Fruit fly (Drosophila melanogaster) whole organism, embryonic: ENCODE measurements around the gene rumi.

Experiments used
- Adf1 ChIP-seq: fragments of 200-800 bp; sonication (Bioruptor generic); IDR thresholded peaks from 2 replicates; pipeline ENCODE4 v1.3.6; 2022; ENCODE audit warnings: missing biosample characterization, missing genetic modification characterization
- Asciz ChIP-seq: fragments of 200-800 bp; sonication (Bioruptor generic); optimal IDR thresholded peaks from 2 replicates; lab custom pipeline; 2017; ENCODE audit warnings: missing biosample characterization, mild to moderate bottlenecking, missing genetic modification characterization, missing genetic modification reagents
- Blimp-1 ChIP-seq: fragments of 200-800 bp; sonication (Bioruptor generic); optimal IDR thresholded peaks from 3 replicates; lab custom pipeline; 2018; ENCODE audit warnings: missing biosample characterization, missing genetic modification characterization, mild to moderate bottlenecking, moderate library complexity, missing genetic modification reagents
- C15 ChIP-seq: fragments of 200-800 bp; sonication (Bioruptor generic); IDR thresholded peaks from 3 replicates; pipeline ENCODE4 v1.3.6; 2022; ENCODE audit warnings: missing biosample characterization, missing genetic modification characterization
- CG1233 ChIP-seq: fragments of 200-800 bp; sonication (Bioruptor generic); optimal IDR thresholded peaks from 4 replicates; lab custom pipeline; 2018; ENCODE audit warnings: missing biosample characterization, mild to moderate bottlenecking, missing genetic modification characterization
- CG12942 ChIP-seq: fragments of 200-800 bp; sonication (Bioruptor generic); optimal IDR thresholded peaks from 3 replicates; lab custom pipeline; 2016; ENCODE audit warnings: missing biosample characterization, missing genetic modification characterization
- CG13296 ChIP-seq: fragments of 200-800 bp; sonication (Bioruptor generic); optimal IDR thresholded peaks from 3 replicates; lab custom pipeline; 2018; ENCODE audit warnings: missing biosample characterization, mild to moderate bottlenecking, missing genetic modification characterization
- CG13775 ChIP-seq: fragments of 200-800 bp; sonication (Bioruptor generic); optimal IDR thresholded peaks from 3 replicates; lab custom pipeline; 2017; ENCODE audit warnings: missing biosample characterization, mild to moderate bottlenecking, missing genetic modification characterization
- CG13894 ChIP-seq: fragments of 200-800 bp; sonication (Bioruptor generic); optimal IDR thresholded peaks from 3 replicates; lab custom pipeline; 2018; ENCODE audit warnings: missing biosample characterization, mild to moderate bottlenecking, missing genetic modification characterization, moderate library complexity
- CG14441 ChIP-seq: fragments of 200-800 bp; sonication (Bioruptor generic); IDR thresholded peaks from 2 replicates; pipeline ENCODE4 v1.3.6; 2022; ENCODE audit warnings: missing biosample characterization, missing genetic modification characterization
- CG15269 ChIP-seq: fragments of 200-800 bp; sonication (Bioruptor generic); optimal IDR thresholded peaks from 2 replicates; lab custom pipeline; 2018; ENCODE audit warnings: missing biosample characterization, mild to moderate bottlenecking, missing genetic modification characterization, moderate library complexity
- CG18764 ChIP-seq: fragments of 200-800 bp; sonication (Bioruptor generic); optimal IDR thresholded peaks from 3 replicates; lab custom pipeline; 2016; ENCODE audit warnings: missing biosample characterization, missing genetic modification characterization
- CG2712 ChIP-seq: fragments of 200-800 bp; optimal IDR thresholded peaks from 3 replicates; lab custom pipeline; 2019; ENCODE audit warnings: missing biosample characterization, mild to moderate bottlenecking, missing genetic modification characterization, moderate library complexity
- CG33213 ChIP-seq: fragments of 200-800 bp; sonication (Bioruptor generic); optimal IDR thresholded peaks from 3 replicates; lab custom pipeline; 2016; ENCODE audit warnings: missing biosample characterization, missing genetic modification characterization
- CG33557 ChIP-seq: fragments of 200-800 bp; sonication (Bioruptor generic); optimal IDR thresholded peaks from 2 replicates; lab custom pipeline; 2019; ENCODE audit warnings: missing biosample characterization, mild to moderate bottlenecking, missing genetic modification characterization, moderate library complexity
- CG34376 ChIP-seq: fragments of 200-800 bp; sonication (Bioruptor generic); optimal IDR thresholded peaks from 2 replicates; lab custom pipeline; 2018; ENCODE audit warnings: missing biosample characterization, mild to moderate bottlenecking, missing genetic modification characterization
- CG34422 ChIP-seq: fragments of 200-800 bp; sonication (Bioruptor generic); IDR thresholded peaks from 3 replicates; pipeline ENCODE4 v1.3.6; 2022; ENCODE audit warnings: missing biosample characterization, missing genetic modification characterization
- CG5180 ChIP-seq: fragments of 200-800 bp; sonication (Bioruptor generic); optimal IDR thresholded peaks from 3 replicates; lab custom pipeline; 2017; ENCODE audit warnings: missing biosample characterization, missing genetic modification characterization, mild to moderate bottlenecking, moderate library complexity, missing genetic modification reagents
- CG6765 ChIP-seq: fragments of 200-800 bp; sonication (Bioruptor generic); optimal IDR thresholded peaks from 3 replicates; lab custom pipeline; 2017; ENCODE audit warnings: missing biosample characterization, mild to moderate bottlenecking, missing genetic modification characterization
- CG6791 ChIP-seq: fragments of 200-800 bp; sonication (Bioruptor generic); IDR thresholded peaks from 3 replicates; pipeline ENCODE4 v1.3.6; 2022; ENCODE audit warnings: missing biosample characterization, missing genetic modification characterization; ENCODE audit not compliant: partially characterized antibody
- CG7987 ChIP-seq: fragments of 200-800 bp; sonication (Bioruptor generic); optimal IDR thresholded peaks from 2 replicates; lab custom pipeline; 2018; ENCODE audit warnings: missing biosample characterization, mild to moderate bottlenecking, missing genetic modification characterization, moderate library complexity
- CG8281 ChIP-seq: fragments of 200-800 bp; sonication (Bioruptor generic); optimal IDR thresholded peaks from 2 replicates; lab custom pipeline; 2018; ENCODE audit warnings: missing biosample characterization, mild to moderate bottlenecking, missing genetic modification characterization, moderate library complexity
- CG8765 ChIP-seq: fragments of 200-800 bp; sonication (Bioruptor generic); IDR thresholded peaks from 2 replicates; pipeline ENCODE4 v1.3.6; 2022; ENCODE audit warnings: missing biosample characterization, missing genetic modification characterization
- Camta ChIP-seq: fragments of 200-800 bp; sonication (Bioruptor generic); optimal IDR thresholded peaks from 2 replicates; lab custom pipeline; 2016; ENCODE audit warnings: missing biosample characterization, missing genetic modification characterization
- D19A ChIP-seq: fragments of 200-800 bp; optimal IDR thresholded peaks from 3 replicates; lab custom pipeline; 2019; ENCODE audit warnings: missing biosample characterization, mild to moderate bottlenecking, missing genetic modification characterization, moderate library complexity
- Dad ChIP-seq: fragments of 200-800 bp; sonication (Bioruptor generic); optimal IDR thresholded peaks from 3 replicates; lab custom pipeline; 2016; ENCODE audit warnings: missing biosample characterization, missing genetic modification characterization
- Dref ChIP-seq: fragments of 200-800 bp; sonication (Bioruptor generic); IDR thresholded peaks from 2 replicates; pipeline ENCODE4 v1.3.6; 2022; ENCODE audit warnings: missing biosample characterization, missing genetic modification characterization
- GATAe ChIP-seq: fragments of 200-800 bp; sonication (Bioruptor generic); conservative IDR thresholded peaks from 2 replicates; pipeline ENCODE4 v1.3.6; 2022; ENCODE audit warnings: missing biosample characterization, missing genetic modification characterization
- Gsc ChIP-seq: fragments of 200-800 bp; sonication (Bioruptor generic); IDR thresholded peaks from 2 replicates; pipeline ENCODE4 v1.3.6; 2022; ENCODE audit warnings: missing biosample characterization, missing genetic modification characterization
- MTF-1 ChIP-seq: fragments of 200-800 bp; sonication (Bioruptor generic); optimal IDR thresholded peaks from 2 replicates; lab custom pipeline; 2018; ENCODE audit warnings: missing biosample characterization, mild to moderate bottlenecking, missing genetic modification characterization, borderline replicate concordance
- Med ChIP-seq: fragments of 200-800 bp; sonication (Bioruptor generic); peaks from one replicate; lab custom pipeline; 2016; ENCODE audit warnings: missing biosample characterization, missing genetic modification characterization, mild to moderate bottlenecking, inconsistent platforms, moderate library complexity
- Sry-δ ChIP-seq: fragments of 200-800 bp; sonication (Bioruptor generic); optimal IDR thresholded peaks from 2 replicates; lab custom pipeline; 2016; ENCODE audit warnings: missing biosample characterization, missing genetic modification characterization
- Xrp1 ChIP-seq: fragments of 200-800 bp; sonication (Bioruptor generic); IDR thresholded peaks from 2 replicates; pipeline ENCODE4 v1.3.6; 2022; ENCODE audit warnings: missing biosample characterization, missing genetic modification characterization
- ash1 ChIP-seq: fragments of 200-800 bp; sonication (Bioruptor generic); optimal IDR thresholded peaks from 2 replicates; lab custom pipeline; 2018; ENCODE audit warnings: missing biosample characterization, mild to moderate bottlenecking, missing genetic modification characterization
- dmrt99B ChIP-seq: fragments of 200-800 bp; sonication (Bioruptor generic); optimal IDR thresholded peaks from 2 replicates; lab custom pipeline; 2018; ENCODE audit warnings: missing biosample characterization, mild to moderate bottlenecking, missing genetic modification characterization, moderate library complexity
- dysf ChIP-seq: fragments of 200-800 bp; sonication (Bioruptor generic); IDR thresholded peaks from 3 replicates; pipeline ENCODE4 v1.3.6; 2022; ENCODE audit warnings: missing biosample characterization, missing genetic modification characterization
- eyg ChIP-seq: fragments of 200-800 bp; sonication (Bioruptor generic); optimal IDR thresholded peaks from 3 replicates; lab custom pipeline; 2016; ENCODE audit warnings: missing biosample characterization, missing genetic modification characterization
- ftz-f1 ChIP-seq: fragments of 200-800 bp; sonication (Bioruptor generic); optimal IDR thresholded peaks from 2 replicates; lab custom pipeline; 2016; ENCODE audit warnings: missing biosample characterization, missing genetic modification characterization
- grn ChIP-seq: fragments of 200-800 bp; sonication (Bioruptor generic); optimal IDR thresholded peaks from 3 replicates; lab custom pipeline; 2017; ENCODE audit warnings: missing biosample characterization, missing genetic modification characterization
- hbn ChIP-seq: fragments of 200-800 bp; sonication (Bioruptor generic); IDR thresholded peaks from 2 replicates; pipeline ENCODE4 v1.3.6; 2022; ENCODE audit warnings: missing biosample characterization, missing genetic modification characterization; ENCODE audit not compliant: partially characterized antibody
- hkb ChIP-seq, 2 experiments: fragments of 200-800 bp in 1 of 2; fragments of >200 bp in 1 of 2; sonication (Bioruptor generic) in 1 of 2; IDR thresholded peaks in 1 of 2; optimal IDR thresholded peaks in 1 of 2; 2 replicates each; pipeline versions ENCODE4 v1.3.6 to Lab custom; 2017 to 2022; ENCODE audit warnings: missing biosample characterization in 1 of 2, missing genetic modification characterization in 1 of 2
- lab ChIP-seq: fragments of 200-800 bp; sonication (Bioruptor generic); optimal IDR thresholded peaks from 3 replicates; lab custom pipeline; 2017; ENCODE audit warnings: missing biosample characterization, missing genetic modification characterization, mild to moderate bottlenecking, moderate library complexity, missing genetic modification reagents
- onecut ChIP-seq: fragments of 200-800 bp; sonication (Bioruptor generic); IDR thresholded peaks from 2 replicates; pipeline ENCODE4 v1.3.6; 2022; ENCODE audit warnings: missing biosample characterization, missing genetic modification characterization
- scrt ChIP-seq: fragments of 200-800 bp; sonication (Bioruptor generic); optimal IDR thresholded peaks from 2 replicates; lab custom pipeline; 2018; ENCODE audit warnings: missing biosample characterization, mild to moderate bottlenecking, missing genetic modification characterization, moderate library complexity
- sens ChIP-seq: fragments of 200-800 bp; sonication (Bioruptor generic); peaks from one replicate; lab custom pipeline; 2016; ENCODE audit warnings: missing biosample characterization, missing genetic modification characterization
- so ChIP-seq: fragments of 200-800 bp; sonication (Bioruptor generic); IDR thresholded peaks from 3 replicates; pipeline ENCODE4 v1.3.6; 2022; ENCODE audit warnings: missing biosample characterization, missing genetic modification characterization
- sqz ChIP-seq: fragments of 200-800 bp; sonication (Bioruptor generic); optimal IDR thresholded peaks from 3 replicates; lab custom pipeline; 2018; ENCODE audit warnings: missing biosample characterization, mild to moderate bottlenecking, missing genetic modification characterization
- twi ChIP-seq: fragments of 200-800 bp; optimal IDR thresholded peaks from 2 replicates; lab custom pipeline; 2019; ENCODE audit warnings: missing biosample characterization, mild to moderate bottlenecking, missing genetic modification characterization, moderate library complexity
- zen ChIP-seq: fragments of 200-800 bp; sonication (Bioruptor generic); optimal IDR thresholded peaks from 3 replicates; lab custom pipeline; 2018; ENCODE audit warnings: missing biosample characterization, mild to moderate bottlenecking, missing genetic modification characterization, moderate library complexity
- zen2 ChIP-seq: fragments of 200-800 bp; sonication (Bioruptor generic); IDR thresholded peaks from 3 replicates; pipeline ENCODE4 v1.3.6; 2022; ENCODE audit warnings: missing biosample characterization, missing genetic modification characterization; ENCODE audit not compliant: partially characterized antibody
- zfh2 ChIP-seq: fragments of 200-800 bp; sonication (Bioruptor generic); optimal IDR thresholded peaks from 2 replicates; lab custom pipeline; 2016; ENCODE audit warnings: missing biosample characterization, missing genetic modification characterization

Gene rumi

dm6 chr3R:22756289-22756688, 5.9 kb upstream of the rumi start (continued):
- TF ChIP-seq zfh2 = no peak
- peak; percentile 63; the same call in 1 of the 3 replicates for TF ChIP-seq so (GFP tag; lab: Robert Waterston, UW)
- no peak for TF ChIP-seq grn (GFP tag; lab: Kevin White, UChicago)
- no peak for TF ChIP-seq D19A
- peak; percentile 6 for TF ChIP-seq CG8281 (tag; lab: Kevin White, UChicago)
- TF ChIP-seq Adf1 (GFP tag; lab: Robert Waterston, UW) = no peak
- peak; percentile 61 for TF ChIP-seq Med (GFP tag; lab: Kevin White, UChicago)
- peak; percentile 50 for TF ChIP-seq sens (GFP tag; lab: Kevin White, UChicago)
- TF ChIP-seq eyg (GFP tag; lab: Kevin White, UChicago) = no peak
- TF ChIP-seq CG8765 = no peak
- peak; percentile 5; the same call in 1 of the 2 replicates for TF ChIP-seq onecut (GFP tag; lab: Robert Waterston, UW)
- TF ChIP-seq CG33557 (GFP tag; lab: Kevin White, UChicago) = no peak
- peak; percentile 4 for TF ChIP-seq MTF-1
- no peak for TF ChIP-seq ftz-f1 (GFP tag; lab: Kevin White, UChicago)
- TF ChIP-seq CG14441 (GFP tag; lab: Robert Waterston, UW) = no peak
- no peak for TF ChIP-seq Dad
- TF ChIP-seq Xrp1 = no peak
- no peak for TF ChIP-seq CG18764 (GFP tag; lab: Kevin White, UChicago)
- TF ChIP-seq CG7987 (GFP tag; lab: Kevin White, UChicago) = peak; percentile 7
- no peak for TF ChIP-seq CG15269
- TF ChIP-seq scrt = no peak
- TF ChIP-seq CG33213 (GFP tag; lab: Kevin White, UChicago) = no peak
- TF ChIP-seq dmrt99B (tag; lab: Kevin White, UChicago) = peak; percentile 18
- no peak for TF ChIP-seq C15 (GFP tag; lab: Robert Waterston, UW)
- TF ChIP-seq CG13775 (GFP tag; lab: Kevin White, UChicago) = no peak
- TF ChIP-seq CG34422 = no peak
- peak; percentile 28 for TF ChIP-seq CG6765
- no peak for TF ChIP-seq hbn (GFP tag; lab: Robert Waterston, UW)
- no peak for TF ChIP-seq Sry-δ (GFP tag; lab: Kevin White, UChicago)
- no peak for TF ChIP-seq ash1 (GFP tag; lab: Kevin White, UChicago)
- TF ChIP-seq CG13894 (tag; lab: Kevin White, UChicago) = peak; percentile 9
- peak; percentile 4 for TF ChIP-seq Blimp-1 (GFP tag; lab: Kevin White, UChicago)
- no peak for TF ChIP-seq twi (tag; lab: Kevin White, UChicago)
- TF ChIP-seq hkb (optimal IDR thresholded peaks at IDR 0.05; lab: Kevin White, UChicago) = no peak
- TF ChIP-seq hkb (GFP tag; IDR thresholded peaks at IDR 0.05; lab: Robert Waterston, UW) = peak; percentile 40
- TF ChIP-seq CG13296 (GFP tag; lab: Kevin White, UChicago) = peak; percentile 25
- no peak for TF ChIP-seq CG5180 (GFP tag; lab: Kevin White, UChicago)
- TF ChIP-seq Gsc (GFP tag; lab: Robert Waterston, UW) = no peak
- TF ChIP-seq Asciz (GFP tag; lab: Kevin White, UChicago) = peak; percentile 22
- no peak for TF ChIP-seq Dref (GFP tag; lab: Robert Waterston, UW)

dm6 chr3R:22755187-22755777, 4.9 kb upstream of the rumi start:
- TF ChIP-seq zen2 (GFP tag; lab: Robert Waterston, UW) (no peak), GATAe (no peak), CG1233 (GFP tag; lab: Kevin White, UChicago) (no peak), sqz (GFP tag; lab: Kevin White, UChicago) (no peak), CG6791 (GFP tag; lab: Robert Waterston, UW) (no peak), dysf (GFP tag; lab: Robert Waterston, UW) (no peak), zfh2 (no peak), CG2712 (no peak), CG34376 (GFP tag; lab: Kevin White, UChicago) (no peak), lab (no peak), zen (tag; lab: Kevin White, UChicago) (no peak), Camta (GFP tag; lab: Kevin White, UChicago) (no peak), CG12942 (GFP tag; lab: Kevin White, UChicago) (no peak)
